Worm (Caenorhabditis elegans): ENCODE measurements around the gene rif-1.2.

Gene rif-1.2

ce11 chrX:12365388-12365787, 5.8 kb downstream of the rif-1.2 start, which contains the start of gene F19H6.4:
Gene F19H6.4 (plus strand): TSS chrX:12365688.
- TF ChIP-seq nhr-25 (tag; optimal IDR thresholded peaks at IDR 0.05) (no peak), C34F6.9 (tag; optimal IDR thresholded peaks at IDR 0.05) (no peak), R02D3.7 (tag; optimal IDR thresholded peaks at IDR 0.05) (no peak), sem-4 (tag; optimal IDR thresholded peaks at IDR 0.05) (no peak), zag-1 (tag; optimal IDR thresholded peaks at IDR 0.05) (no peak), unc-62 (GFP tag; optimal IDR thresholded peaks at IDR 0.05) (no peak), lsy-2 (tag; optimal IDR thresholded peaks at IDR 0.05) (no peak), egl-27 (tag; optimal IDR thresholded peaks at IDR 0.05) (no peak), ceh-16 (tag; optimal IDR thresholded peaks at IDR 0.05) (no peak), aly-2 (tag; optimal IDR thresholded peaks at IDR 0.05) (no peak), nhr-11 (tag; optimal IDR thresholded peaks at IDR 0.05) (no peak), sma-3 (GFP tag; optimal IDR thresholded peaks at IDR 0.05) (no peak), F13H6.1 (tag; optimal IDR thresholded peaks at IDR 0.05) (no peak), lin-39 (tag; optimal IDR thresholded peaks at IDR 0.05) (no peak), peb-1 (tag; optimal IDR thresholded peaks at IDR 0.05) (no peak), elt-3 (tag; optimal IDR thresholded peaks at IDR 0.05) (no peak), nhr-12 (tag; optimal IDR thresholded peaks at IDR 0.05) (no peak), fos-1 (tag; optimal IDR thresholded peaks at IDR 0.05) (no peak)

- TF ChIP-seq skn-1 (tag; optimal IDR thresholded peaks at IDR 0.05) = no peak
Observed at ce11 chrX:12364804-12365203, 6.4 kb downstream of the rif-1.2 start, which contains the start of gene F19H6.5. Gene F19H6.5 (minus strand): TSS chrX:12364904.

- TF ChIP-seq ceh-82 (tag; optimal IDR thresholded peaks at IDR 0.05) (peak; percentile 89), unc-39 (tag; optimal IDR thresholded peaks at IDR 0.05) (no peak), C34F6.9 (tag; optimal IDR thresholded peaks at IDR 0.05) (peak; percentile 99), gmeb-1 (tag; optimal IDR thresholded peaks at IDR 0.05) (peak; percentile 95), F13H6.1 (tag; optimal IDR thresholded peaks at IDR 0.05) (peak; percentile 97), lsy-2 (tag; optimal IDR thresholded peaks at IDR 0.05) (peak; percentile 94 to 97), mab-5 (tag; optimal IDR thresholded peaks at IDR 0.05) (peak; percentile 97), unc-55 (GFP tag; optimal IDR thresholded peaks at IDR 0.05) (peak; percentile 99), sma-3 (GFP tag; optimal IDR thresholded peaks at IDR 0.05) (peak; percentile 98), dmd-4 (tag; optimal IDR thresholded peaks at IDR 0.05) (peak; percentile 83), zag-1 (tag; optimal IDR thresholded peaks at IDR 0.05) (peak; percentile 92), sma-9 (GFP tag; optimal IDR thresholded peaks at IDR 0.05) (peak; percentile 98), sma-9 (tag; optimal IDR thresholded peaks at IDR 0.05) (no peak), elt-3 (tag; optimal IDR thresholded peaks at IDR 0.05) (no peak), nhr-77 (tag; optimal IDR thresholded peaks at IDR 0.05) (peak; percentile 99), lin-13 (GFP tag; optimal IDR thresholded peaks at IDR 0.05) (peak; percentile 98), ama-1 (optimal IDR thresholded peaks at IDR 0.05) (no peak), nhr-237 (tag; optimal IDR thresholded peaks at IDR 0.05) (peak; percentile 96), peb-1 (tag; optimal IDR thresholded peaks at IDR 0.05) (no peak), sem-4 (tag; optimal IDR thresholded peaks at IDR 0.05) (peak; percentile 98), skn-1 (tag; optimal IDR thresholded peaks at IDR 0.05) (peak; percentile 99), unc-62 (GFP tag; optimal IDR thresholded peaks at IDR 0.05) (peak; percentile 87), ztf-1 (GFP tag; conservative IDR thresholded peaks at IDR 0.05) (peak; percentile 86; the same call in 1 of the 2 replicates), ztf-11 (tag; optimal IDR thresholded peaks at IDR 0.05) (peak; percentile 73), egl-27 (tag; optimal IDR thresholded peaks at IDR 0.05) (peak; percentile 98), snpc-4 (tag; optimal IDR thresholded peaks at IDR 0.05) (peak; percentile 87), crh-2 (tag; optimal IDR thresholded peaks at IDR 0.05) (peak; percentile 99), lin-39 (tag; optimal IDR thresholded peaks at IDR 0.05) (peak; percentile 84), nhr-129 (tag; optimal IDR thresholded peaks at IDR 0.05) (peak; percentile 99), Y55F3AM.14 (GFP tag; optimal IDR thresholded peaks at IDR 0.05) (peak; percentile 78), nhr-11 (tag; optimal IDR thresholded peaks at IDR 0.05) (peak; percentile 81), lin-11 (tag; optimal IDR thresholded peaks at IDR 0.05) (peak; percentile 76), fos-1 (tag; optimal IDR thresholded peaks at IDR 0.05) (peak; percentile 99), nhr-6 (tag; optimal IDR thresholded peaks at IDR 0.05) (peak; percentile 99), aly-2 (tag; optimal IDR thresholded peaks at IDR 0.05) (peak; percentile 90), elt-1 (tag; optimal IDR thresholded peaks at IDR 0.05) (no peak), nhr-21 (tag; optimal IDR thresholded peaks at IDR 0.05) (peak; percentile 99), mdl-1 (tag; optimal IDR thresholded peaks at IDR 0.05) (peak; percentile 69 to 91), nhr-23 (tag; optimal IDR thresholded peaks at IDR 0.05) (no peak), alr-1 (tag; optimal IDR thresholded peaks at IDR 0.05) (no peak), ZK546.5 (tag; optimal IDR thresholded peaks at IDR 0.05) (peak; percentile 63), mbf-1 (tag; optimal IDR thresholded peaks at IDR 0.05) (peak; percentile 76), nhr-25 (tag; optimal IDR thresholded peaks at IDR 0.05) (peak; percentile 98), ztf-4 (tag; optimal IDR thresholded peaks at IDR 0.05) (peak; percentile 97), nhr-12 (tag; optimal IDR thresholded peaks at IDR 0.05) (peak; percentile 40), nhr-10 (tag; optimal IDR thresholded peaks at IDR 0.05) (peak; percentile 97), ceh-16 (tag; optimal IDR thresholded peaks at IDR 0.05) (peak; percentile 54)
Observed at ce11 chrX:12362951-12363486, 8.2 kb downstream of the rif-1.2 start.
